Worm (Caenorhabditis elegans): ENCODE data around the gene kdp-1.

ce11 chrIV:13327064-13327463, 27.1 kb downstream of the kdp-1 start:
- TF ChIP-seq ceh-18 (tag; optimal IDR thresholded peaks at IDR 0.05) (no peak), ceh-24 (tag; optimal IDR thresholded peaks at IDR 0.05) (no peak), tbx-2 (tag; optimal IDR thresholded peaks at IDR 0.05) (no peak), F13H6.1 (tag; optimal IDR thresholded peaks at IDR 0.05) (no peak), syd-9 (tag; optimal IDR thresholded peaks at IDR 0.05) (no peak), ama-1 (optimal IDR thresholded peaks at IDR 0.05) (no peak), hlh-30 (tag; optimal IDR thresholded peaks at IDR 0.05; ENCODE audit: insufficient read depth) (no peak)
